Fruit fly (Drosophila melanogaster) whole organism, embryonic: ENCODE results near the gene CG5973.

ENCODE experiments used
- ATbp ChIP-seq: fragments of 200-800 bp; sonication (Bioruptor generic); optimal IDR thresholded peaks from 2 replicates; lab custom pipeline; 2017; ENCODE audit warnings: missing biosample characterization, mild to moderate bottlenecking, missing genetic modification characterization, missing genetic modification reagents
- Antp ChIP-seq: fragments of 200-800 bp; sonication (Bioruptor generic); optimal IDR thresholded peaks from 3 replicates; lab custom pipeline; 2016; ENCODE audit warnings: missing biosample characterization, missing genetic modification characterization
- BtbVII ChIP-seq: fragments of 200-800 bp; sonication (Bioruptor generic); optimal IDR thresholded peaks from 3 replicates; lab custom pipeline; 2017; ENCODE audit warnings: missing biosample characterization, mild to moderate bottlenecking, missing genetic modification characterization
- Bteb2 ChIP-seq: fragments of 200-800 bp; sonication (Bioruptor generic); optimal IDR thresholded peaks from 2 replicates; lab custom pipeline; 2016; ENCODE audit warnings: missing biosample characterization, missing genetic modification characterization
- CG10274 ChIP-seq: fragments of 200-800 bp; sonication (Bioruptor generic); optimal IDR thresholded peaks from 3 replicates; lab custom pipeline; 2017; ENCODE audit warnings: missing biosample characterization, mild to moderate bottlenecking, missing genetic modification characterization
- CG1233 ChIP-seq: fragments of 200-800 bp; sonication (Bioruptor generic); optimal IDR thresholded peaks from 4 replicates; lab custom pipeline; 2018; ENCODE audit warnings: missing biosample characterization, mild to moderate bottlenecking, missing genetic modification characterization
- CG13624 ChIP-seq: fragments of 200-800 bp; sonication (Bioruptor generic); optimal IDR thresholded peaks from 2 replicates; lab custom pipeline; 2016; ENCODE audit warnings: missing biosample characterization, missing genetic modification characterization
- CG13775 ChIP-seq: fragments of 200-800 bp; sonication (Bioruptor generic); optimal IDR thresholded peaks from 3 replicates; lab custom pipeline; 2017; ENCODE audit warnings: missing biosample characterization, mild to moderate bottlenecking, missing genetic modification characterization
- CG14965 ChIP-seq: fragments of 200-800 bp; sonication (Bioruptor generic); optimal IDR thresholded peaks from 2 replicates; lab custom pipeline; 2016; ENCODE audit warnings: missing biosample characterization, missing genetic modification characterization, borderline replicate concordance
- CG15601 ChIP-seq: fragments of 200-800 bp; sonication (Bioruptor generic); optimal IDR thresholded peaks from 3 replicates; lab custom pipeline; 2019; ENCODE audit warnings: missing biosample characterization, mild to moderate bottlenecking, missing genetic modification characterization, moderate library complexity
- CG1792 ChIP-seq: fragments of 200-800 bp; sonication (Bioruptor generic); optimal IDR thresholded peaks from 2 replicates; lab custom pipeline; 2016; ENCODE audit warnings: missing biosample characterization, missing genetic modification characterization
- CG18011 ChIP-seq: fragments of 200-800 bp; sonication (Bioruptor generic); optimal IDR thresholded peaks from 2 replicates; lab custom pipeline; 2017; ENCODE audit warnings: missing biosample characterization, missing genetic modification characterization, mild to moderate bottlenecking, moderate library complexity, missing genotype
- CG18764 ChIP-seq: fragments of 200-800 bp; sonication (Bioruptor generic); optimal IDR thresholded peaks from 3 replicates; lab custom pipeline; 2016; ENCODE audit warnings: missing biosample characterization, missing genetic modification characterization
- CG31224 ChIP-seq: fragments of 200-800 bp; sonication (Bioruptor generic); IDR thresholded peaks from 2 replicates; pipeline ENCODE4 v1.3.6; 2022; ENCODE audit warnings: missing biosample characterization, missing genetic modification characterization
- CG31365 ChIP-seq: fragments of 200-800 bp; sonication (Bioruptor generic); optimal IDR thresholded peaks from 2 replicates; lab custom pipeline; 2018; ENCODE audit warnings: missing biosample characterization, mild to moderate bottlenecking, missing genetic modification characterization
- CG42726 ChIP-seq: fragments of 200-800 bp; sonication (Bioruptor generic); IDR thresholded peaks from 2 replicates; pipeline ENCODE4 v1.3.6; 2022; ENCODE audit warnings: missing biosample characterization, missing genetic modification characterization; ENCODE audit not compliant: partially characterized antibody
- CG4282 ChIP-seq: fragments of 200-800 bp; sonication (Bioruptor generic); optimal IDR thresholded peaks from 2 replicates; lab custom pipeline; 2016; ENCODE audit warnings: missing biosample characterization, missing genetic modification characterization
- CG4424 ChIP-seq: fragments of 200-800 bp; sonication (Bioruptor generic); optimal IDR thresholded peaks from 3 replicates; lab custom pipeline; 2016; ENCODE audit warnings: missing biosample characterization, missing genetic modification characterization
- CG6765 ChIP-seq: fragments of 200-800 bp; sonication (Bioruptor generic); optimal IDR thresholded peaks from 3 replicates; lab custom pipeline; 2017; ENCODE audit warnings: missing biosample characterization, mild to moderate bottlenecking, missing genetic modification characterization
- CG7963 ChIP-seq: fragments of 200-800 bp; sonication (Bioruptor generic); IDR thresholded peaks from 3 replicates; pipeline ENCODE4 v1.3.6; 2022; ENCODE audit warnings: missing biosample characterization, missing genetic modification characterization; ENCODE audit not compliant: partially characterized antibody
- CkIIα-i1 ChIP-seq: fragments of 200-800 bp; sonication (Bioruptor generic); IDR thresholded peaks from 2 replicates; pipeline ENCODE4 v1.3.6; 2022; ENCODE audit warnings: missing biosample characterization, missing genetic modification characterization
- Dbx ChIP-seq: fragments of 200-800 bp; sonication (Bioruptor generic); IDR thresholded peaks from 3 replicates; pipeline ENCODE4 v1.3.6; 2022; ENCODE audit warnings: missing biosample characterization, missing genetic modification characterization
- Dek ChIP-seq: fragments of 200-800 bp; sonication (Bioruptor generic); optimal IDR thresholded peaks from 3 replicates; lab custom pipeline; 2019; ENCODE audit warnings: missing biosample characterization, mild to moderate bottlenecking, missing genetic modification characterization, moderate library complexity
- Dfd ChIP-seq, 2 experiments: fragments of >200 bp; optimal IDR thresholded peaks; 2 replicates each; lab custom pipeline; 2017; ENCODE audit warnings: missing biosample characterization in 2 of 2, missing genetic modification characterization in 2 of 2
- Elba2 ChIP-seq: fragments of 200-800 bp; sonication (Bioruptor generic); optimal IDR thresholded peaks from 3 replicates; lab custom pipeline; 2016; ENCODE audit warnings: missing biosample characterization, missing genetic modification characterization
- HLH54F ChIP-seq: fragments of 200-800 bp; sonication (Bioruptor generic); optimal IDR thresholded peaks from 3 replicates; lab custom pipeline; 2016; ENCODE audit warnings: missing biosample characterization, missing genetic modification characterization
- HmgZ ChIP-seq: fragments of 200-800 bp; sonication (Bioruptor generic); optimal IDR thresholded peaks from 2 replicates; lab custom pipeline; 2018; ENCODE audit warnings: missing biosample characterization, mild to moderate bottlenecking, missing genetic modification characterization
- Mrtf ChIP-seq: fragments of 200-800 bp; sonication (Bioruptor generic); IDR thresholded peaks from 3 replicates; pipeline ENCODE4 v1.3.6; 2022; ENCODE audit warnings: missing biosample characterization, missing genetic modification characterization
- NC2α ChIP-seq: fragments of 200-800 bp; sonication (Bioruptor generic); optimal IDR thresholded peaks from 2 replicates; lab custom pipeline; 2016; ENCODE audit warnings: missing biosample characterization, missing genetic modification characterization
- NC2β ChIP-seq: fragments of 200-800 bp; sonication (Bioruptor generic); optimal IDR thresholded peaks from 2 replicates; lab custom pipeline; 2016; ENCODE audit warnings: missing biosample characterization, missing genetic modification characterization
- Nf-YA ChIP-seq: fragments of 200-800 bp; sonication (Bioruptor generic); IDR thresholded peaks from 2 replicates; pipeline ENCODE4 v1.3.6; 2022; ENCODE audit warnings: missing biosample characterization, missing genetic modification characterization
- Poxn ChIP-seq: fragments of 200-800 bp; sonication (Bioruptor generic); IDR thresholded peaks from 2 replicates; pipeline ENCODE4 v1.3.6; 2022; ENCODE audit warnings: missing biosample characterization, missing genetic modification characterization
- Stat92E ChIP-seq, 3 experiments: fragments of >200 bp in 2 of 3; fragments of 200-800 bp in 1 of 3; sonication (Bioruptor generic) in 1 of 3; optimal IDR thresholded peaks; 2 replicates each; lab custom pipeline; 2017 to 2019; ENCODE audit warnings: missing biosample characterization in 3 of 3, missing genetic modification characterization in 3 of 3, mild to moderate bottlenecking in 1 of 3, moderate library complexity in 1 of 3
- Taf1 ChIP-seq: fragments of 200-800 bp; sonication (Bioruptor generic); IDR thresholded peaks from 2 replicates; pipeline ENCODE4 v1.3.6; 2022; ENCODE audit warnings: missing biosample characterization, missing genetic modification characterization
- Usf ChIP-seq: fragments of 200-800 bp; sonication (Bioruptor generic); optimal IDR thresholded peaks from 2 replicates; lab custom pipeline; 2017; ENCODE audit warnings: missing genotype, missing biosample characterization, missing genetic modification characterization
- ab ChIP-seq: fragments of 200-800 bp; sonication (Bioruptor generic); optimal IDR thresholded peaks from 2 replicates; lab custom pipeline; 2016; ENCODE audit warnings: missing biosample characterization, missing genetic modification characterization
- bab2 ChIP-seq: fragments of 200-800 bp; sonication (Bioruptor generic); optimal IDR thresholded peaks from 2 replicates; lab custom pipeline; 2016; ENCODE audit warnings: missing biosample characterization, missing genetic modification characterization
- bowl ChIP-seq: fragments of 200-800 bp; sonication (Bioruptor generic); IDR thresholded peaks from 2 replicates; pipeline ENCODE4 v1.3.6; 2022; ENCODE audit warnings: missing biosample characterization, missing genetic modification characterization
- corto ChIP-seq: fragments of 200-800 bp; sonication (Bioruptor generic); optimal IDR thresholded peaks from 2 replicates; lab custom pipeline; 2016; ENCODE audit warnings: missing biosample characterization, mild to moderate bottlenecking, missing genetic modification characterization, moderate library complexity
- crp ChIP-seq, 2 experiments: fragments of 200-800 bp; sonication (Bioruptor generic); optimal IDR thresholded peaks; 2 replicates in 1 of 2; 3 replicates in 1 of 2; lab custom pipeline; 2017; ENCODE audit warnings: missing biosample characterization in 2 of 2, missing genetic modification characterization in 2 of 2, mild to moderate bottlenecking in 1 of 2, moderate library complexity in 1 of 2
- dimm ChIP-seq: fragments of 200-800 bp; sonication (Bioruptor generic); IDR thresholded peaks from 2 replicates; pipeline ENCODE4 v1.3.6; 2022; ENCODE audit warnings: missing biosample characterization, missing genetic modification characterization
- dm ChIP-seq: fragments of 200-800 bp; sonication (Bioruptor generic); optimal IDR thresholded peaks from 3 replicates; lab custom pipeline; 2016; ENCODE audit warnings: missing biosample characterization, missing genetic modification characterization
- gce ChIP-seq: fragments of 200-800 bp; sonication (Bioruptor generic); IDR thresholded peaks from 3 replicates; pipeline ENCODE4 v1.3.6; 2022; ENCODE audit warnings: missing biosample characterization, missing genetic modification characterization
- gcm2 ChIP-seq: fragments of 200-800 bp; sonication (Bioruptor generic); optimal IDR thresholded peaks from 2 replicates; lab custom pipeline; 2016; ENCODE audit warnings: missing biosample characterization, missing genetic modification characterization
- jing ChIP-seq: fragments of 200-800 bp; sonication (Bioruptor generic); optimal IDR thresholded peaks from 2 replicates; lab custom pipeline; 2018; ENCODE audit warnings: missing biosample characterization, mild to moderate bottlenecking, missing genetic modification characterization
- nmo ChIP-seq: fragments of 200-800 bp; sonication (Bioruptor generic); optimal IDR thresholded peaks from 2 replicates; lab custom pipeline; 2018; ENCODE audit warnings: missing biosample characterization, mild to moderate bottlenecking, missing genetic modification characterization, moderate library complexity
- nom ChIP-seq: fragments of 200-800 bp; sonication (Bioruptor generic); optimal IDR thresholded peaks from 2 replicates; lab custom pipeline; 2017; ENCODE audit warnings: missing biosample characterization, missing genetic modification characterization, mild to moderate bottlenecking, moderate library complexity, missing genetic modification reagents
- psq ChIP-seq: fragments of 200-800 bp; sonication (Bioruptor generic); optimal IDR thresholded peaks from 2 replicates; lab custom pipeline; 2017; ENCODE audit warnings: missing biosample characterization, missing genetic modification characterization
- shn ChIP-seq: fragments of 200-800 bp; sonication (Bioruptor generic); optimal IDR thresholded peaks from 3 replicates; lab custom pipeline; 2016; ENCODE audit warnings: missing biosample characterization, missing genetic modification characterization
- slbo ChIP-seq: fragments of 200-800 bp; sonication (Bioruptor generic); IDR thresholded peaks from 2 replicates; pipeline ENCODE4 v1.3.6; 2022; ENCODE audit warnings: missing biosample characterization, missing genetic modification characterization
- sob ChIP-seq: fragments of 200-800 bp; sonication (Bioruptor generic); IDR thresholded peaks from 2 replicates; pipeline ENCODE4 v1.3.6; 2022; ENCODE audit warnings: missing biosample characterization, missing genetic modification characterization
- trh ChIP-seq: fragments of 200-800 bp; sonication (Bioruptor generic); optimal IDR thresholded peaks from 2 replicates; lab custom pipeline; 2016; ENCODE audit warnings: missing biosample characterization, missing genetic modification characterization

Gene CG5973

dm6 chr2L:7491902-7492301 is 54.6 kb downstream of the CG5973 start (continued):
- peak; percentile 31 for TF ChIP-seq BtbVII (GFP tag; lab: Kevin White, UChicago)
- no peak for TF ChIP-seq corto (GFP tag; lab: Kevin White, UChicago)
- TF ChIP-seq psq (GFP tag; lab: Kevin White, UChicago) = no peak
- peak; percentile 51 for TF ChIP-seq ATbp (GFP tag; lab: Kevin White, UChicago)
- TF ChIP-seq slbo (GFP tag; lab: Robert Waterston, UW) = peak; percentile 47
- TF ChIP-seq CG6765 (GFP tag; lab: Kevin White, UChicago) = peak; percentile 18
- TF ChIP-seq HLH54F (GFP tag; lab: Kevin White, UChicago) = no peak
- TF ChIP-seq gcm2 (GFP tag; lab: Kevin White, UChicago) = no peak
- TF ChIP-seq shn (GFP tag; lab: Kevin White, UChicago) = no peak
- no peak for TF ChIP-seq trh (GFP tag; lab: Kevin White, UChicago)
- no peak for TF ChIP-seq NC2α (GFP tag; lab: Kevin White, UChicago)
- TF ChIP-seq crp (GFP tag; optimal IDR thresholded peaks at IDR 0.05; lab: Kevin White, UChicago) = no peak
- TF ChIP-seq Usf = no peak
- peak; percentile 43; the same call in 1 of the 2 replicates for TF ChIP-seq CG31224 (GFP tag; lab: Robert Waterston, UW)
- TF ChIP-seq Dbx = no peak
- no peak for TF ChIP-seq bab2 (GFP tag; lab: Kevin White, UChicago)
- no peak for TF ChIP-seq Poxn
- no peak for TF ChIP-seq CG31365 (tag; lab: Kevin White, UChicago)
- TF ChIP-seq NC2β (GFP tag; lab: Kevin White, UChicago) = no peak
- peak; percentile 42 for TF ChIP-seq CG13775
- no peak for TF ChIP-seq Antp (GFP tag; lab: Kevin White, UChicago)
- TF ChIP-seq nmo = peak; percentile 54
- TF ChIP-seq gce = no peak
- no peak for TF ChIP-seq Stat92E (GFP tag; optimal IDR thresholded peaks at IDR 0.05; lab: Kevin White, UChicago)
- no peak for TF ChIP-seq CG10274 (GFP tag; lab: Kevin White, UChicago)
- TF ChIP-seq dimm (GFP tag; lab: Robert Waterston, UW) = no peak
- TF ChIP-seq CG18011 (GFP tag; lab: Kevin White, UChicago) = no peak
- TF ChIP-seq sob (GFP tag; lab: Robert Waterston, UW) = 0 out of 2 replicates have a peak, but pooled peaks have one; percentile 54
- TF ChIP-seq CG15601 = no peak
- TF ChIP-seq HmgZ (tag; lab: Kevin White, UChicago) = no peak
- TF ChIP-seq Nf-YA (GFP tag; lab: Robert Waterston, UW) = 0 out of 2 replicates have a peak, but pooled peaks have one; percentile 37
- no peak for TF ChIP-seq CG7963
- peak; percentile 20; the same call in 1 of the 3 replicates for TF ChIP-seq Mrtf (GFP tag; lab: Robert Waterston, UW)
- TF ChIP-seq Dek = peak; percentile 56
- peak; percentile 9 for TF ChIP-seq CG1233 (GFP tag; lab: Kevin White, UChicago)
- TF ChIP-seq nom (GFP tag; lab: Kevin White, UChicago) = no peak
- no peak for TF ChIP-seq CG14965 (GFP tag; lab: Kevin White, UChicago)
- TF ChIP-seq CG4282 (GFP tag; lab: Kevin White, UChicago) = no peak
- TF ChIP-seq Taf1 (GFP tag; lab: Robert Waterston, UW) = no peak
- no peak for TF ChIP-seq dm (GFP tag; lab: Kevin White, UChicago)
- no peak for TF ChIP-seq ab (GFP tag; lab: Kevin White, UChicago)
- no peak for TF ChIP-seq Elba2
- no peak for TF ChIP-seq Dfd (GFP tag; optimal IDR thresholded peaks at IDR 0.05; lab: Kevin White, UChicago)
- TF ChIP-seq CG4424 (GFP tag; lab: Kevin White, UChicago) = peak; percentile 46
- TF ChIP-seq Bteb2 = no peak
- TF ChIP-seq CG18764 (GFP tag; lab: Kevin White, UChicago) = no peak
- no peak for TF ChIP-seq CkIIα-i1 (GFP tag; lab: Robert Waterston, UW)
- TF ChIP-seq CG1792 (GFP tag; lab: Kevin White, UChicago) = no peak
- TF ChIP-seq CG42726 (GFP tag; lab: Robert Waterston, UW) = no peak
- TF ChIP-seq bowl = no peak
- TF ChIP-seq jing (GFP tag; lab: Kevin White, UChicago) = no peak
- no peak for TF ChIP-seq CG13624 (GFP tag; lab: Kevin White, UChicago)
